Worm (Caenorhabditis elegans) whole organism, L3 larva: ENCODE data around the gene Y48C3A.5.

Experiments
- R02D3.7 ChIP-seq: fragments of 150-350 bp; optimal IDR thresholded peaks from 2 replicates; lab custom pipeline; 2014; ENCODE audit warnings: missing biosample characterization, missing genetic modification characterization
- aly-2 ChIP-seq: fragments of 150-350 bp; optimal IDR thresholded peaks from 2 replicates; lab custom pipeline; 2014; ENCODE audit warnings: missing biosample characterization, missing genetic modification characterization
- ama-1 ChIP-seq: fragments of 150-350 bp; optimal IDR thresholded peaks from 2 replicates; lab custom pipeline; 2018
- ceh-16 ChIP-seq: sonication (generic microtip); optimal IDR thresholded peaks from 2 replicates; lab custom pipeline; 2017; ENCODE audit warnings: missing biosample characterization, missing genetic modification characterization
- ceh-28 ChIP-seq: fragments of 150-350 bp; optimal IDR thresholded peaks from 2 replicates; lab custom pipeline; 2014; ENCODE audit warnings: missing biosample characterization, missing genetic modification reagents, missing genetic modification characterization
- ceh-82 ChIP-seq: fragments of 150-350 bp; optimal IDR thresholded peaks from 2 replicates; lab custom pipeline; 2014; ENCODE audit warnings: missing biosample characterization, missing genetic modification characterization
- ceh-9 ChIP-seq: sonication (generic microtip); optimal IDR thresholded peaks from 2 replicates; lab custom pipeline; 2018; ENCODE audit warnings: missing biosample characterization, missing genetic modification characterization
- daf-12 ChIP-seq: fragments of 150-350 bp; optimal IDR thresholded peaks from 2 replicates; lab custom pipeline; 2014; ENCODE audit warnings: missing biosample characterization, missing genetic modification reagents, missing genetic modification characterization
- egl-27 ChIP-seq: sonication (generic microtip); optimal IDR thresholded peaks from 4 replicates; lab custom pipeline; 2017; ENCODE audit warnings: missing biosample characterization, missing genetic modification reagents, missing genetic modification characterization
- egl-5 ChIP-seq: fragments of 150-350 bp; optimal IDR thresholded peaks from 2 replicates; lab custom pipeline; 2017; ENCODE audit warnings: missing biosample characterization, missing genetic modification reagents, missing genetic modification characterization, inconsistent platforms
- elt-2 ChIP-seq: sonication (generic microtip); optimal IDR thresholded peaks from 2 replicates; lab custom pipeline; 2016; ENCODE audit warnings: missing genetic modification reagents, mild to moderate bottlenecking, missing genetic modification characterization, missing compliant biosample characterization
- elt-3 ChIP-seq, 3 experiments: fragments of 150-350 bp in 1 of 3; sonication (generic microtip) in 2 of 3; optimal IDR thresholded peaks; 2 replicates in 2 of 3; 4 replicates in 1 of 3; lab custom pipeline; 2014 to 2017; ENCODE audit warnings: missing biosample characterization in 3 of 3, missing genetic modification characterization in 3 of 3
- eor-1 ChIP-seq, 2 experiments: fragments of 150-350 bp; optimal IDR thresholded peaks; 2 replicates each; lab custom pipeline; 2014 to 2018; ENCODE audit warnings: missing biosample characterization in 2 of 2, missing genetic modification characterization in 2 of 2
- fkh-2 ChIP-seq: fragments of 150-350 bp; optimal IDR thresholded peaks from 2 replicates; lab custom pipeline; 2014; ENCODE audit warnings: missing biosample characterization, missing genetic modification reagents, missing genetic modification characterization
- fos-1 ChIP-seq: fragments of 150-350 bp; optimal IDR thresholded peaks from 2 replicates; lab custom pipeline; 2014; ENCODE audit warnings: missing biosample characterization, missing genetic modification characterization
- mdl-1 ChIP-seq: fragments of 150-350 bp; optimal IDR thresholded peaks from 2 replicates; lab custom pipeline; 2014; ENCODE audit warnings: missing biosample characterization, missing genetic modification characterization
- mml-1 ChIP-seq: fragments of 150-350 bp; sonication (generic microtip); optimal IDR thresholded peaks from 3 replicates; lab custom pipeline; 2014; ENCODE audit warnings: missing biosample characterization, missing genetic modification characterization
- nfya-1 ChIP-seq: sonication (generic microtip); optimal IDR thresholded peaks from 2 replicates; lab custom pipeline; 2017; ENCODE audit warnings: missing genetic modification characterization, mild to moderate bottlenecking, missing compliant biosample characterization, antibody characterized with exemption, moderate library complexity; ENCODE audit not compliant: insufficient read depth
- nhr-12 ChIP-seq: fragments of 150-350 bp; optimal IDR thresholded peaks from 2 replicates; lab custom pipeline; 2014; ENCODE audit warnings: missing biosample characterization, missing genetic modification characterization
- nhr-23 ChIP-seq: fragments of 150-350 bp; optimal IDR thresholded peaks from 2 replicates; lab custom pipeline; 2014; ENCODE audit warnings: missing biosample characterization, missing genetic modification reagents, missing genetic modification characterization
- nhr-28 ChIP-seq: fragments of 150-350 bp; optimal IDR thresholded peaks from 2 replicates; lab custom pipeline; 2014; ENCODE audit warnings: missing biosample characterization, missing genetic modification characterization
- nhr-43 ChIP-seq: sonication (generic microtip); optimal IDR thresholded peaks from 2 replicates; lab custom pipeline; 2016; ENCODE audit warnings: mild to moderate bottlenecking, missing genetic modification characterization, missing compliant biosample characterization; ENCODE audit not compliant: poor library complexity, severe bottlenecking
- nhr-67 ChIP-seq: fragments of 150-350 bp; optimal IDR thresholded peaks from 2 replicates; lab custom pipeline; 2014; ENCODE audit warnings: missing biosample characterization, missing genetic modification characterization
- nhr-76 ChIP-seq: fragments of 150-350 bp; sonication (generic microtip); optimal IDR thresholded peaks from 5 replicates; lab custom pipeline; 2014; ENCODE audit warnings: missing biosample characterization, missing genetic modification characterization
- nhr-77 ChIP-seq: fragments of 150-350 bp; optimal IDR thresholded peaks from 2 replicates; lab custom pipeline; 2014; ENCODE audit warnings: missing biosample characterization, missing genetic modification characterization
- pha-4 ChIP-seq: fragments of 150-350 bp; optimal IDR thresholded peaks from 2 replicates; lab custom pipeline; 2014; ENCODE audit warnings: missing biosample characterization, missing genetic modification reagents, missing genetic modification characterization
- pqm-1 ChIP-seq: fragments of 150-350 bp; optimal IDR thresholded peaks from 2 replicates; lab custom pipeline; 2017; ENCODE audit warnings: missing biosample characterization, missing genetic modification characterization, inconsistent platforms
- sea-2 ChIP-seq: fragments of 150-350 bp; sonication (generic microtip); optimal IDR thresholded peaks from 4 replicates; lab custom pipeline; 2014; ENCODE audit warnings: missing biosample characterization, missing genetic modification reagents, missing genetic modification characterization
- skn-1 ChIP-seq: fragments of 150-350 bp; optimal IDR thresholded peaks from 2 replicates; lab custom pipeline; 2014; ENCODE audit warnings: missing biosample characterization, missing genetic modification characterization
- snpc-4 ChIP-seq: fragments of 150-350 bp; optimal IDR thresholded peaks from 2 replicates; lab custom pipeline; 2014; ENCODE audit warnings: missing biosample characterization, missing genetic modification characterization
- tbx-2 ChIP-seq: sonication (generic microtip); optimal IDR thresholded peaks from 2 replicates; lab custom pipeline; 2016; ENCODE audit warnings: mild to moderate bottlenecking, missing genetic modification characterization, missing compliant biosample characterization
- unc-62 ChIP-seq: fragments of 150-350 bp; sonication (generic microtip); optimal IDR thresholded peaks from 4 replicates; lab custom pipeline; 2014; ENCODE audit warnings: missing biosample characterization, missing genetic modification reagents, missing genetic modification characterization

Y48C3A.5 gene

ce11 chrII:13316630-13317029 is 45.8 kb downstream of the Y48C3A.5 start:
- no peak for TF ChIP-seq fos-1 (tag; lab: Kevin White, UChicago)
- TF ChIP-seq sea-2 (GFP tag; lab: Kevin White, UChicago): no peak
- TF ChIP-seq daf-12 (tag; lab: Kevin White, UChicago): no peak
- no peak for TF ChIP-seq ama-1 (lab: Kevin White, UChicago)
- no peak for TF ChIP-seq ceh-9
- TF ChIP-seq snpc-4 (tag; lab: Kevin White, UChicago): no peak
- TF ChIP-seq fkh-2 (tag; lab: Kevin White, UChicago): no peak
- TF ChIP-seq tbx-2: no peak
- no peak for TF ChIP-seq nhr-77
- no peak for TF ChIP-seq pqm-1 (tag; lab: Kevin White, UChicago)

- TF ChIP-seq egl-27 (no peak), pha-4 (tag; lab: Kevin White, UChicago) (no peak), nhr-23 (tag; lab: Kevin White, UChicago) (no peak), elt-3 (tag; optimal IDR thresholded peaks at IDR 0.05; lab: Kevin White, UChicago) (no peak), eor-1 (tag; optimal IDR thresholded peaks at IDR 0.05; lab: Kevin White, UChicago) (no peak), mdl-1 (tag; lab: Kevin White, UChicago) (no peak), nhr-67 (tag; lab: Kevin White, UChicago) (no peak), egl-5 (tag; lab: Kevin White, UChicago) (no peak), tbx-2 (no peak), mml-1 (no peak)
Measured at ce11 chrII:13320811-13321210, 49.9 kb downstream of the Y48C3A.5 start, which contains the start of gene mac-1. Gene mac-1, minus strand, starts transcription at chrII:13320911.

- TF ChIP-seq ceh-82 (tag; lab: Kevin White, UChicago): no peak
- peak; percentile 98 for TF ChIP-seq nfya-1
- TF ChIP-seq, all 47 proteins: peak for 1
Measured at ce11 chrII:13321235-13321634, 50.4 kb downstream of the Y48C3A.5 start.

- TF ChIP-seq fkh-2 (tag; lab: Kevin White, UChicago) (no peak), egl-27 (no peak), R02D3.7 (tag; lab: Kevin White, UChicago) (no peak), ceh-16 (tag; lab: Kevin White, UChicago) (no peak), snpc-4 (tag; lab: Kevin White, UChicago) (no peak), elt-3 (tag; optimal IDR thresholded peaks at IDR 0.05; lab: Kevin White, UChicago) (no peak), nhr-67 (tag; lab: Kevin White, UChicago) (no peak), ama-1 (lab: Kevin White, UChicago) (no peak), nhr-43 (tag; lab: Kevin White, UChicago) (no peak), unc-62 (GFP tag; lab: Kevin White, UChicago) (no peak), eor-1 (tag; optimal IDR thresholded peaks at IDR 0.05; lab: Kevin White, UChicago) (no peak), ceh-28 (tag; lab: Kevin White, UChicago) (no peak)
Measured at ce11 chrII:13325290-13325689, 54.4 kb downstream of the Y48C3A.5 start.

- TF ChIP-seq nhr-76 (tag; lab: Kevin White, UChicago): no peak
- no peak for TF ChIP-seq mdl-1 (tag; lab: Kevin White, UChicago)
- no peak for TF ChIP-seq nhr-12
- TF ChIP-seq snpc-4 (tag; lab: Kevin White, UChicago): no peak
- TF ChIP-seq skn-1 (tag; lab: Kevin White, UChicago): no peak
- TF ChIP-seq pha-4 (tag; lab: Kevin White, UChicago): no peak
- TF ChIP-seq nhr-23 (tag; lab: Kevin White, UChicago): no peak
- no peak for TF ChIP-seq fkh-2 (tag; lab: Kevin White, UChicago)
- no peak for TF ChIP-seq ceh-82 (tag; lab: Kevin White, UChicago)
- TF ChIP-seq elt-2 (tag; lab: Kevin White, UChicago): no peak
- TF ChIP-seq aly-2 (tag; lab: Kevin White, UChicago): no peak
- TF ChIP-seq R02D3.7 (tag; lab: Kevin White, UChicago): no peak
- TF ChIP-seq eor-1 (tag; optimal IDR thresholded peaks at IDR 0.05; lab: Kevin White, UChicago): no peak
- no peak for TF ChIP-seq nhr-28 (tag; lab: Kevin White, UChicago)
- no peak for TF ChIP-seq egl-5 (tag; lab: Kevin White, UChicago)
- TF ChIP-seq nfya-1: no peak
- TF ChIP-seq nhr-67 (tag; lab: Kevin White, UChicago): no peak
Measured at ce11 chrII:13326478-13326877, 55.6 kb downstream of the Y48C3A.5 start.
